Worm (Caenorhabditis elegans) whole organism, young adult: Measurements from ENCODE around the gene pqn-32.

Experiments
- B0019.2 ChIP-seq: fragments of 200-800 bp; sonication (Bioruptor generic); conservative IDR thresholded peaks from 2 replicates; pipeline ENCODE4 v1.3.6; 2022; ENCODE audit warnings: missing genetic modification reagents, missing genetic modification characterization, missing compliant biosample characterization
- B0261.1 ChIP-seq: sonication (generic microtip); optimal IDR thresholded peaks from 2 replicates; lab custom pipeline; 2016; ENCODE audit warnings: mild to moderate bottlenecking, missing genetic modification characterization, moderate library complexity, missing compliant biosample characterization
- B0336.3 ChIP-seq: fragments of 200-800 bp; sonication (Bioruptor generic); IDR thresholded peaks from 2 replicates; pipeline ENCODE4 v1.3.6; 2022; ENCODE audit warnings: missing genetic modification characterization, missing compliant biosample characterization
- F22D6.2 ChIP-seq: sonication (generic microtip); optimal IDR thresholded peaks from 2 replicates; lab custom pipeline; 2016; ENCODE audit warnings: mild to moderate bottlenecking, missing genetic modification characterization, missing compliant biosample characterization
- F33H1.4 ChIP-seq: fragments of 200-800 bp; sonication (Bioruptor generic); IDR thresholded peaks from 2 replicates; pipeline ENCODE4 v1.3.6; 2022; ENCODE audit warnings: missing genetic modification reagents, missing genetic modification characterization, missing compliant biosample characterization
- F39B2.1 ChIP-seq: fragments of 200-800 bp; sonication (Bioruptor generic); IDR thresholded peaks from 2 replicates; pipeline ENCODE4 v1.3.6; 2022; ENCODE audit warnings: missing genetic modification reagents, missing genetic modification characterization, missing compliant biosample characterization
- F52B5.7 ChIP-seq: sonication (generic microtip); optimal IDR thresholded peaks from 2 replicates; lab custom pipeline; 2016; ENCODE audit warnings: mild to moderate bottlenecking, missing genetic modification characterization, missing compliant biosample characterization
- F57C9.4 ChIP-seq: sonication (generic microtip); optimal IDR thresholded peaks from 2 replicates; lab custom pipeline; 2017; ENCODE audit warnings: mild to moderate bottlenecking, missing genetic modification characterization, missing compliant biosample characterization
- T07F8.4 ChIP-seq: sonication (generic microtip); optimal IDR thresholded peaks from 2 replicates; lab custom pipeline; 2016; ENCODE audit warnings: mild to moderate bottlenecking, missing genetic modification characterization, moderate library complexity, missing compliant biosample characterization
- Y53F4B.3 ChIP-seq: fragments of 200-800 bp; sonication (Bioruptor generic); IDR thresholded peaks from 2 replicates; pipeline ENCODE4 v1.3.6; 2022; ENCODE audit warnings: missing genetic modification reagents, missing genetic modification characterization, missing compliant biosample characterization
- Y53G8AR.9 ChIP-seq: fragments of 200-800 bp; sonication (Bioruptor generic); conservative IDR thresholded peaks from 2 replicates; pipeline ENCODE4 v1.3.6; 2022; ENCODE audit warnings: missing genetic modification reagents, missing genetic modification characterization, missing compliant biosample characterization
- Y56A3A.18 ChIP-seq: fragments of 200-800 bp; sonication (Bioruptor generic); IDR thresholded peaks from 2 replicates; pipeline ENCODE4 v1.3.6; 2022; ENCODE audit warnings: missing genetic modification reagents, missing genetic modification characterization, missing compliant biosample characterization
- Y67H2A.10 ChIP-seq: fragments of 200-800 bp; sonication (Bioruptor generic); conservative IDR thresholded peaks from 2 replicates; pipeline ENCODE4 v1.3.6; 2022; ENCODE audit warnings: missing genetic modification reagents, missing genetic modification characterization, missing compliant biosample characterization
- Y95B8A.8 ChIP-seq: fragments of 200-800 bp; sonication (Bioruptor generic); IDR thresholded peaks from 2 replicates; pipeline ENCODE4 v1.3.6; 2022; ENCODE audit warnings: missing genetic modification reagents, missing genetic modification characterization, missing compliant biosample characterization
- ZK185.1 ChIP-seq: sonication (generic microtip); optimal IDR thresholded peaks from 2 replicates; lab custom pipeline; 2016; ENCODE audit warnings: mild to moderate bottlenecking, missing genetic modification characterization, missing compliant biosample characterization; ENCODE audit not compliant: poor library complexity, severe bottlenecking
- attf-6 ChIP-seq: fragments of 200-800 bp; sonication (Bioruptor generic); IDR thresholded peaks from 2 replicates; pipeline ENCODE4 v1.3.6; 2022; ENCODE audit warnings: missing genetic modification reagents, missing genetic modification characterization, missing compliant biosample characterization
- ccch-3 ChIP-seq: fragments of 200-800 bp; sonication (Bioruptor generic); optimal IDR thresholded peaks from 2 replicates; lab custom pipeline; 2018; ENCODE audit warnings: mild to moderate bottlenecking, missing genetic modification characterization, missing compliant biosample characterization
- cebp-2 ChIP-seq: fragments of 200-800 bp; sonication (Bioruptor generic); IDR thresholded peaks from 2 replicates; pipeline ENCODE4 v1.3.6; 2022; ENCODE audit warnings: missing genetic modification characterization, missing compliant biosample characterization
- ceh-91 ChIP-seq: fragments of 200-800 bp; sonication (Bioruptor generic); IDR thresholded peaks from 2 replicates; pipeline ENCODE4 v1.3.6; 2022; ENCODE audit warnings: missing genetic modification reagents, missing genetic modification characterization, missing compliant biosample characterization
- chd-7 ChIP-seq: sonication (generic microtip); optimal IDR thresholded peaks from 2 replicates; lab custom pipeline; 2016; ENCODE audit warnings: mild to moderate bottlenecking, missing genetic modification characterization, moderate library complexity, missing compliant biosample characterization
- dpff-1 ChIP-seq: sonication (generic microtip); optimal IDR thresholded peaks from 2 replicates; lab custom pipeline; 2017; ENCODE audit warnings: mild to moderate bottlenecking, missing genetic modification characterization, missing compliant biosample characterization
- dpl-1 ChIP-seq: fragments of 150-350 bp; optimal IDR thresholded peaks from 2 replicates; lab custom pipeline; 2014; ENCODE audit warnings: missing biosample characterization, missing genetic modification reagents, missing genetic modification characterization
- efl-1 ChIP-seq: fragments of 150-350 bp; optimal IDR thresholded peaks from 2 replicates; lab custom pipeline; 2014; ENCODE audit warnings: missing biosample characterization, missing genetic modification reagents, missing genetic modification characterization
- egl-18 ChIP-seq: fragments of 200-800 bp; sonication (Bioruptor generic); IDR thresholded peaks from 2 replicates; pipeline ENCODE4 v1.3.6; 2022; ENCODE audit warnings: missing genetic modification reagents, missing genetic modification characterization, missing compliant biosample characterization
- ekl-4 ChIP-seq: fragments of 200-800 bp; sonication (Bioruptor generic); IDR thresholded peaks from 2 replicates; pipeline ENCODE4 v1.3.6; 2022; ENCODE audit warnings: missing genetic modification reagents, missing genetic modification characterization, missing compliant biosample characterization
- gei-17 ChIP-seq: fragments of 200-800 bp; sonication (Bioruptor generic); optimal IDR thresholded peaks from 2 replicates; lab custom pipeline; 2018; ENCODE audit warnings: mild to moderate bottlenecking, missing genetic modification characterization, missing compliant biosample characterization
- him-1 ChIP-seq: sonication (generic microtip); optimal IDR thresholded peaks from 2 replicates; lab custom pipeline; 2016; ENCODE audit warnings: missing genotype, missing genetic modification reagents, missing genetic modification characterization, missing compliant biosample characterization
- hsf-1 ChIP-seq: fragments of 200-800 bp; sonication (Bioruptor generic); IDR thresholded peaks from 2 replicates; pipeline ENCODE4 v1.3.6; 2022; ENCODE audit warnings: missing genetic modification reagents, missing genetic modification characterization, missing compliant biosample characterization
- lin-35 ChIP-seq, 3 experiments: fragments of 150-350 bp in 2 of 3; sonication (generic microtip) in 1 of 3; optimal IDR thresholded peaks; 2 replicates each; lab custom pipeline; 2014 to 2018; ENCODE audit warnings: missing biosample characterization in 3 of 3, missing genetic modification characterization in 3 of 3, missing genetic modification reagents in 3 of 3
- lin-40 ChIP-seq: sonication (generic microtip); optimal IDR thresholded peaks from 2 replicates; lab custom pipeline; 2016; ENCODE audit warnings: missing genetic modification characterization, mild to moderate bottlenecking, missing compliant biosample characterization, missing genotype, missing genetic modification reagents
- lin-54 ChIP-seq: fragments of 200-800 bp; sonication (Bioruptor generic); optimal IDR thresholded peaks from 2 replicates; lab custom pipeline; 2018; ENCODE audit warnings: mild to moderate bottlenecking, missing genetic modification characterization, missing compliant biosample characterization
- lsl-1 ChIP-seq: fragments of 200-800 bp; sonication (Bioruptor generic); optimal IDR thresholded peaks from 2 replicates; lab custom pipeline; 2018; ENCODE audit warnings: mild to moderate bottlenecking, missing genetic modification characterization, moderate library complexity, missing compliant biosample characterization
- madf-6 ChIP-seq: fragments of 200-800 bp; sonication (Bioruptor generic); IDR thresholded peaks from 2 replicates; pipeline ENCODE4 v1.3.6; 2022; ENCODE audit warnings: missing genetic modification reagents, missing genetic modification characterization, missing compliant biosample characterization
- madf-8 ChIP-seq: fragments of 200-800 bp; sonication (Bioruptor generic); conservative IDR thresholded peaks from 2 replicates; pipeline ENCODE4 v1.3.6; 2022; ENCODE audit warnings: missing genetic modification reagents, missing genetic modification characterization, missing compliant biosample characterization
- mes-4 ChIP-seq: sonication (generic microtip); optimal IDR thresholded peaks from 2 replicates; lab custom pipeline; 2016; ENCODE audit warnings: missing genotype, missing genetic modification characterization, missing compliant biosample characterization
- mxl-1 ChIP-seq: sonication (generic microtip); optimal IDR thresholded peaks from 2 replicates; lab custom pipeline; 2016; ENCODE audit warnings: missing genetic modification characterization, missing compliant biosample characterization
- nfya-2 ChIP-seq: fragments of 200-800 bp; sonication (Bioruptor generic); IDR thresholded peaks from 2 replicates; pipeline ENCODE4 v1.3.6; 2022; ENCODE audit warnings: missing genetic modification reagents, missing genetic modification characterization, missing compliant biosample characterization
- nhr-120 ChIP-seq: fragments of 200-800 bp; sonication (Bioruptor generic); IDR thresholded peaks from 2 replicates; pipeline ENCODE4 v1.3.6; 2022; ENCODE audit warnings: missing genetic modification characterization, missing compliant biosample characterization
- nhr-27 ChIP-seq: fragments of 200-800 bp; sonication (Bioruptor generic); optimal IDR thresholded peaks from 2 replicates; lab custom pipeline; 2018; ENCODE audit warnings: mild to moderate bottlenecking, missing genetic modification characterization, moderate library complexity, missing compliant biosample characterization
- repo-1 ChIP-seq: sonication (generic microtip); optimal IDR thresholded peaks from 2 replicates; lab custom pipeline; 2017; ENCODE audit warnings: mild to moderate bottlenecking, missing genetic modification characterization, missing compliant biosample characterization
- sea-2 ChIP-seq: fragments of 200-800 bp; sonication (Bioruptor generic); IDR thresholded peaks from 2 replicates; pipeline ENCODE4 v1.3.6; 2022; ENCODE audit warnings: missing genetic modification characterization, missing compliant biosample characterization
- snpc-3.4 ChIP-seq: sonication (generic microtip); optimal IDR thresholded peaks from 2 replicates; lab custom pipeline; 2017; ENCODE audit warnings: missing genetic modification characterization, mild to moderate bottlenecking, missing compliant biosample characterization, antibody characterized with exemption, moderate library complexity, missing genotype, missing genetic modification reagents
- snpc-4 ChIP-seq, 5 experiments: fragments of 150-350 bp in 1 of 5; sonication (generic microtip) in 4 of 5; optimal IDR thresholded peaks; 2 replicates each; lab custom pipeline; 2014 to 2018; ENCODE audit warnings: missing genetic modification characterization in 5 of 5, missing biosample characterization in 3 of 5, antibody characterized with exemption in 2 of 5, mild to moderate bottlenecking in 2 of 5, missing compliant biosample characterization in 2 of 5, missing genotype in 2 of 5, moderate library complexity in 2 of 5, missing genetic modification reagents in 1 of 5
- tbx-9 ChIP-seq: sonication (generic microtip); optimal IDR thresholded peaks from 2 replicates; lab custom pipeline; 2016; ENCODE audit warnings: borderline replicate concordance, missing genetic modification characterization, inconsistent platforms, missing compliant biosample characterization
- zfh-2 ChIP-seq: fragments of 200-800 bp; sonication (Bioruptor generic); conservative IDR thresholded peaks from 2 replicates; pipeline ENCODE4 v1.3.6; 2022; ENCODE audit warnings: missing genetic modification reagents, missing genetic modification characterization, missing compliant biosample characterization
- ztf-26 ChIP-seq: sonication (generic microtip); optimal IDR thresholded peaks from 2 replicates; lab custom pipeline; 2017; ENCODE audit warnings: missing genetic modification characterization, missing compliant biosample characterization

Gene pqn-32

DNA sequence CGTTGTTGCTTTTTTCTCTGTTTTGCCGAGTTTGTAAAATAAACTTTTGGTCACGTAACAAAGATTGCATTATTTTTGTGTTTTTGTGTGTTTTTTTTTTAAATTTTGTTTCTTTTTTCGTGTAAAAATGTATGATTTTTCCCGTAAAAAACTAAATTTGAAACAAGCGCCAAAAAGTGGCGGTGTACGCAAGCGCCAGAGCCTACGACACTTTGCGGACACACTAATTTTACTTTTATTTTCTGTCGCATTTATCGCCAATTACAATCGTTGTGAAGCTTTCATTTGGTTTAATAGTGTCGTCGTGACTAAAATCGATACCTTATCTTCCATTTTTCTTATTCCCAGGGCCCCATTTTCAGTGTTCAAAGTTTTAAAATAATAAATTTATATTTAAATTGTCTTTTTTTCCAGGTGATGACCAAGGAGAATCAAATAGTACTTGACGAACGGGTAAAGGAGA is 24.0 kb upstream of the pqn-32 start, which contains the start of the genes Y81G3A.1 and gcn-2:
TSS of gene Y81G3A.1 (minus strand) at position 175 of the 463 bp plus-strand sequence.
TSS of gene gcn-2 (plus strand) at position 413 of the 463 bp plus-strand sequence.
- peak; percentile 82 for TF ChIP-seq dpl-1 (GFP tag; lab: Kevin White, UChicago)
- TF ChIP-seq tbx-9: no peak
- no peak for TF ChIP-seq B0019.2 (GFP tag; lab: Robert Waterston, UW)
- no peak for TF ChIP-seq Y67H2A.10 (GFP tag; lab: Robert Waterston, UW)
- TF ChIP-seq nfya-2 (GFP tag; lab: Robert Waterston, UW): no peak
- TF ChIP-seq F22D6.2 (tag; lab: Kevin White, UChicago): no peak
- TF ChIP-seq F57C9.4 (tag; lab: Kevin White, UChicago): no peak
- peak; percentile 88 for TF ChIP-seq lin-54
- TF ChIP-seq dpff-1 (tag; lab: Kevin White, UChicago): no peak
- no peak for TF ChIP-seq him-1 (tag; lab: Kevin White, UChicago)
- TF ChIP-seq mxl-1 (tag; lab: Kevin White, UChicago): no peak
- peak; percentile 76 for TF ChIP-seq efl-1 (GFP tag; lab: Kevin White, UChicago)
- TF ChIP-seq snpc-4 (GFP tag; optimal IDR thresholded peaks at IDR 0.05; lab: Kevin White, UChicago): no peak
- TF ChIP-seq snpc-4 (tag; optimal IDR thresholded peaks at IDR 0.05; lab: Kevin White, UChicago): peak in 1 of 4 experiments; percentile 11
- no peak for TF ChIP-seq madf-8
- no peak for TF ChIP-seq attf-6
- TF ChIP-seq ztf-26 (tag; lab: Kevin White, UChicago): no peak
- no peak for TF ChIP-seq mes-4
- TF ChIP-seq zfh-2 (GFP tag; lab: Robert Waterston, UW): no peak
- peak; percentile 14; the same call in 1 of the 2 replicates for TF ChIP-seq F33H1.4 (GFP tag; lab: Robert Waterston, UW)
- no peak for TF ChIP-seq snpc-3.4 (tag; lab: Kevin White, UChicago)
- no peak for TF ChIP-seq F39B2.1 (GFP tag; lab: Robert Waterston, UW)
- TF ChIP-seq lsl-1 (GFP tag; lab: Kevin White, UChicago): no peak
- TF ChIP-seq cebp-2: no peak
- TF ChIP-seq gei-17 (GFP tag; lab: Kevin White, UChicago): no peak
- TF ChIP-seq B0261.1 (tag; lab: Kevin White, UChicago): no peak
- no peak for TF ChIP-seq ccch-3 (GFP tag; lab: Kevin White, UChicago)
- TF ChIP-seq madf-6: peak; percentile 42; the same call in 1 of the 2 replicates
- no peak for TF ChIP-seq Y53G8AR.9 (GFP tag; lab: Robert Waterston, UW)
- no peak for TF ChIP-seq lin-40
- peak in 1 of 3 experiments; percentile 91 for TF ChIP-seq lin-35 (GFP tag; optimal IDR thresholded peaks at IDR 0.05; lab: Kevin White, UChicago)
- no peak for TF ChIP-seq T07F8.4 (tag; lab: Kevin White, UChicago)
- TF ChIP-seq chd-7: no peak
- no peak for TF ChIP-seq Y56A3A.18
- TF ChIP-seq egl-18 (GFP tag; lab: Robert Waterston, UW): no peak
- no peak for TF ChIP-seq ekl-4 (GFP tag; lab: Robert Waterston, UW)
- no peak for TF ChIP-seq sea-2
- no peak for TF ChIP-seq hsf-1 (GFP tag; lab: Robert Waterston, UW)
- no peak for TF ChIP-seq ceh-91 (GFP tag; lab: Robert Waterston, UW)

- no peak for TF ChIP-seq T07F8.4 (tag; lab: Kevin White, UChicago)
- no peak for TF ChIP-seq Y53F4B.3 (GFP tag; lab: Robert Waterston, UW)
- TF ChIP-seq attf-6: no peak
- no peak for TF ChIP-seq ZK185.1
- no peak for TF ChIP-seq lsl-1 (GFP tag; lab: Kevin White, UChicago)
- no peak for TF ChIP-seq F52B5.7
- TF ChIP-seq repo-1: no peak
- no peak for TF ChIP-seq nhr-27
- no peak for TF ChIP-seq B0336.3 (GFP tag; lab: Robert Waterston, UW)
- no peak for TF ChIP-seq nhr-120
- TF ChIP-seq Y95B8A.8 (GFP tag; lab: Robert Waterston, UW): no peak
Observed at ce11 chrII:13085951-13086350, 21.9 kb upstream of the pqn-32 start.
